Worm (Caenorhabditis elegans): ENCODE data around the gene M02D8.5.

M02D8.5 gene

ce11 chrX:8800983-8801382 lies 39.6 kb upstream of the M02D8.5 start (continued):
- TF ChIP-seq lag-1 (GFP tag; IDR thresholded peaks at IDR 0.05) (no peak), F52B5.7 (tag; optimal IDR thresholded peaks at IDR 0.05) (peak; percentile 24), dox-1 (GFP tag; IDR thresholded peaks at IDR 0.05) (0 out of 2 replicates have a peak, but pooled peaks have one; percentile 9), hsf-1 (GFP tag; IDR thresholded peaks at IDR 0.05) (no peak), pbrm-1 (GFP tag; IDR thresholded peaks at IDR 0.05) (0 out of 2 replicates have a peak, but pooled peaks have one; percentile 7), chd-7 (tag; optimal IDR thresholded peaks at IDR 0.05) (peak; percentile 68), D2030.7 (GFP tag; IDR thresholded peaks at IDR 0.05) (no peak), ekl-4 (GFP tag; IDR thresholded peaks at IDR 0.05) (no peak), tlf-1 (GFP tag; optimal IDR thresholded peaks at IDR 0.05) (no peak), nfyb-1 (GFP tag; IDR thresholded peaks at IDR 0.05) (0 out of 2 replicates have a peak, but pooled peaks have one; percentile 21)

ce11 chrX:8800355-8800754 lies 39.0 kb upstream of the M02D8.5 start:
- TF ChIP-seq ceh-58 (GFP tag; IDR thresholded peaks at IDR 0.05) (no peak), lir-1 (GFP tag; conservative IDR thresholded peaks at IDR 0.05) (no peak), F55B11.4 (tag; optimal IDR thresholded peaks at IDR 0.05; ENCODE audit: borderline replicate concordance, insufficient read depth) (no peak), rpc-1 (optimal IDR thresholded peaks at IDR 0.05) (no peak), rpc-1 (tag; optimal IDR thresholded peaks at IDR 0.05) (no peak), lin-54 (GFP tag; optimal IDR thresholded peaks at IDR 0.05) (no peak), ztf-22 (GFP tag; optimal IDR thresholded peaks at IDR 0.05) (no peak), dox-1 (GFP tag; IDR thresholded peaks at IDR 0.05) (no peak), tbp1 (GFP tag; optimal IDR thresholded peaks at IDR 0.05) (no peak), lsy-27 (tag; optimal IDR thresholded peaks at IDR 0.05; ENCODE audit: borderline replicate concordance, insufficient read depth) (no peak), him-1 (tag; optimal IDR thresholded peaks at IDR 0.05) (no peak), egl-44 (GFP tag; IDR thresholded peaks at IDR 0.05) (no peak), ztf-6 (GFP tag; IDR thresholded peaks at IDR 0.05) (no peak), atf-7 (tag; optimal IDR thresholded peaks at IDR 0.05) (no peak), unc-130 (GFP tag; optimal IDR thresholded peaks at IDR 0.05) (no peak), B0261.1 (tag; optimal IDR thresholded peaks at IDR 0.05) (no peak), tbx-9 (tag; optimal IDR thresholded peaks at IDR 0.05; ENCODE audit: borderline replicate concordance) (no peak), nfya-2 (GFP tag; IDR thresholded peaks at IDR 0.05) (no peak), madf-3 (GFP tag; IDR thresholded peaks at IDR 0.05) (no peak)

- TF ChIP-seq K11D2.4 (GFP tag; IDR thresholded peaks at IDR 0.05) (no peak), snpc-3.4 (tag; optimal IDR thresholded peaks at IDR 0.05) (no peak), attf-5 (GFP tag; optimal IDR thresholded peaks at IDR 0.05) (no peak), madf-6 (GFP tag; IDR thresholded peaks at IDR 0.05) (no peak), T26A5.8 (tag; optimal IDR thresholded peaks at IDR 0.05) (no peak), hrde-1 (tag; optimal IDR thresholded peaks at IDR 0.05; ENCODE audit: borderline replicate concordance) (no peak), die-1 (tag; optimal IDR thresholded peaks at IDR 0.05) (no peak), rpc-1 (optimal IDR thresholded peaks at IDR 0.05) (no peak), rpc-1 (tag; optimal IDR thresholded peaks at IDR 0.05) (no peak), rec-8 (tag; optimal IDR thresholded peaks at IDR 0.05) (no peak), F49E8.2 (tag; optimal IDR thresholded peaks at IDR 0.05; ENCODE audit: insufficient read depth) (no peak), atf-7 (tag; optimal IDR thresholded peaks at IDR 0.05) (no peak), gei-17 (GFP tag; optimal IDR thresholded peaks at IDR 0.05) (no peak), hmg-1.2 (GFP tag; IDR thresholded peaks at IDR 0.05) (no peak), K12H6.12 (tag; optimal IDR thresholded peaks at IDR 0.05) (no peak)
Observed at ce11 chrX:8799925-8800324, 38.5 kb upstream of the M02D8.5 start.
